Worm (Caenorhabditis elegans): ENCODE data around the gene cku-70.

Gene cku-70

ce11 chrIII:11112718-11113117 is 41.9 kb upstream of the cku-70 start (continued):
- 0 out of 2 replicates have a peak, but pooled peaks have one; percentile 15 for TF ChIP-seq arid-1 (GFP tag; conservative IDR thresholded peaks at IDR 0.05)
- TF ChIP-seq ceh-20 (GFP tag; IDR thresholded peaks at IDR 0.05), result peak; percentile 59; the same call in 1 of the 2 replicates
- TF ChIP-seq nhr-111 (GFP tag; optimal IDR thresholded peaks at IDR 0.05), result no peak
- 0 out of 2 replicates have a peak, but pooled peaks have one; percentile 9 for TF ChIP-seq vab-7 (GFP tag; IDR thresholded peaks at IDR 0.05)
- 0 out of 2 replicates have a peak, but pooled peaks have one; percentile 33 for TF ChIP-seq T26A8.4 (GFP tag; IDR thresholded peaks at IDR 0.05)
- peak; percentile 82 for TF ChIP-seq mxl-3 (GFP tag; optimal IDR thresholded peaks at IDR 0.05)
- peak; percentile 84 for TF ChIP-seq dmd-9 (GFP tag; IDR thresholded peaks at IDR 0.05)
- TF ChIP-seq hif-1 (tag; optimal IDR thresholded peaks at IDR 0.05), result peak in 1 of 2 experiments; percentile 67
- no peak for TF ChIP-seq fos-1 (tag; optimal IDR thresholded peaks at IDR 0.05)
- peak; percentile 56; the same call in 1 of the 2 replicates for TF ChIP-seq nhr-42 (GFP tag; IDR thresholded peaks at IDR 0.05)
- peak; percentile 59 for TF ChIP-seq hlh-11 (tag; optimal IDR thresholded peaks at IDR 0.05)
- TF ChIP-seq F10B5.3 (tag; optimal IDR thresholded peaks at IDR 0.05), result no peak
- TF ChIP-seq rbr-2 (tag; optimal IDR thresholded peaks at IDR 0.05), result peak; percentile 71
- TF ChIP-seq dmd-6 (GFP tag; IDR thresholded peaks at IDR 0.05), result peak; percentile 63
- peak; percentile 48 for TF ChIP-seq unc-130 (GFP tag; optimal IDR thresholded peaks at IDR 0.05)
- TF ChIP-seq ces-1 (GFP tag; optimal IDR thresholded peaks at IDR 0.05), result no peak
- peak in 1 of 2 experiments; percentile 47 for TF ChIP-seq lsy-2 (tag; optimal IDR thresholded peaks at IDR 0.05)
- peak; percentile 23; the same call in 1 of the 2 replicates for TF ChIP-seq set-16 (GFP tag; IDR thresholded peaks at IDR 0.05)
- no peak for TF ChIP-seq fkh-10 (GFP tag; optimal IDR thresholded peaks at IDR 0.05)
- TF ChIP-seq mep-1 (tag; optimal IDR thresholded peaks at IDR 0.05), result peak; percentile 24

DNA sequence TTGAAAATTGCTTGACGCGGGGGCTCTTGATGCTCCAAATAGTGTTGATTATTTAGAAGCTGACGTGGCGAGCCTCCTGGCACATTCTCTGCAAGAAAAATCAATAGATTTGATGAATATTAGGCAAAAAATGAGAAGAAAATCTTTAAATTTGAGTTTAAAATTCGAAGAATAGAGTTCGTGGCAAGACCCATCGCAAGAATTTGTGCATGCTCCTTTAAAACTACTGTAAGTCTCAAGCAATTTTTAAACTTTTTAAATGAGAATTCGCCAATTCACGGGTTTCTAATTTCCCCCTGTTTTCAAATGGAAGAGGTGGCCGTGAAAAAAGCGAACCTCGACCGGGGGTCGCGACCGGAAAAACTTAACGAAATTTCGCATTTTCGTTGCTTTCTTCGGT is 40.8 kb upstream of the cku-70 start:
- TF ChIP-seq spr-3 (GFP tag; optimal IDR thresholded peaks at IDR 0.05), result no peak
- no peak for TF ChIP-seq aha-1 (tag)
- no peak for TF ChIP-seq lin-1 (GFP tag; IDR thresholded peaks at IDR 0.05)
- no peak for TF ChIP-seq F10B5.3 (tag; optimal IDR thresholded peaks at IDR 0.05)
- no peak for TF ChIP-seq mes-2 (tag; optimal IDR thresholded peaks at IDR 0.05; ENCODE audit: poor library complexity, severe bottlenecking)
- no peak for TF ChIP-seq R02D3.7 (tag; optimal IDR thresholded peaks at IDR 0.05)

DNA sequence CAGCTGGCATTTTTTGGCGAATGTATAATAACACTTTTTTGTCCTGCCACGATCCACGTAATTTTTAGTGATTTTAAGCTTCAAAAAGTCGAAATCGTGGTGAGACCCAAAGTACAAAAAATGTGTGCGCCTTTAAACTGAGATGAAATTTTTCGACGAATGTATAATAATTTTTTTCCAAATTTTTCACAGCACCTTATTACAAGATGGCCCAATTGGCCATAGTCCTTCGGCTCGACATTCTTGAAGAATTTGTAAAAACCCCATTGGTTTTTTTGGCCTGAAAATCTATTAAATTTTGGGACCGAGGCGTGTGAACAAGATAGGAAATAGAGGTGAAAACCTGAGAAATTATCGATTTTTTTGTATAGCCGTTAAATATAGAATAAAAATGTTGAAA is 38.7 kb upstream of the cku-70 start:
- TF ChIP-seq Y48G9A.11 (GFP tag; IDR thresholded peaks at IDR 0.05) (no peak), aha-1 (tag) (peak; percentile 51)

- TF ChIP-seq php-3 (GFP tag; IDR thresholded peaks at IDR 0.05), result 0 out of 2 replicates have a peak, but pooled peaks have one; percentile 41
- peak; percentile 85 for TF ChIP-seq lin-38 (GFP tag; IDR thresholded peaks at IDR 0.05)
- TF ChIP-seq unc-130 (GFP tag; optimal IDR thresholded peaks at IDR 0.05), result peak; percentile 52
- TF ChIP-seq T26A8.4 (GFP tag; IDR thresholded peaks at IDR 0.05), result peak; percentile 33; the same call in 1 of the 2 replicates
- peak; percentile 35; the same call in 1 of the 2 replicates for TF ChIP-seq arid-1 (GFP tag; conservative IDR thresholded peaks at IDR 0.05)
- TF ChIP-seq Y105C5A.15 (GFP tag; IDR thresholded peaks at IDR 0.05), result 0 out of 2 replicates have a peak, but pooled peaks have one; percentile 32
- peak; percentile 74; the same call in 1 of the 2 replicates for TF ChIP-seq ceh-44 (GFP tag; IDR thresholded peaks at IDR 0.05)
- peak; percentile 42 for TF ChIP-seq nhr-102 (tag; optimal IDR thresholded peaks at IDR 0.05)
- peak; percentile 53; the same call in 1 of the 2 replicates for TF ChIP-seq Y48G9A.11 (GFP tag; IDR thresholded peaks at IDR 0.05)
- TF ChIP-seq F49E8.2 (tag; optimal IDR thresholded peaks at IDR 0.05; ENCODE audit: borderline replicate concordance), result peak; percentile 48
- TF ChIP-seq snpc-1.2 (GFP tag; IDR thresholded peaks at IDR 0.05), result peak; percentile 52; the same call in 1 of the 2 replicates
- TF ChIP-seq lin-1 (GFP tag; IDR thresholded peaks at IDR 0.05), result peak; percentile 65; the same call in 1 of the 2 replicates
- peak; percentile 45; the same call in 1 of the 2 replicates for TF ChIP-seq madf-9 (GFP tag; conservative IDR thresholded peaks at IDR 0.05)
- TF ChIP-seq dmd-8 (GFP tag; IDR thresholded peaks at IDR 0.05), result peak; percentile 51; the same call in 1 of the 2 replicates
Measured at ce11 chrIII:11118107-11118506, 36.5 kb upstream of the cku-70 start.
